Worm (Caenorhabditis elegans): ENCODE results near the gene nhr-234.

Gene nhr-234

DNA sequence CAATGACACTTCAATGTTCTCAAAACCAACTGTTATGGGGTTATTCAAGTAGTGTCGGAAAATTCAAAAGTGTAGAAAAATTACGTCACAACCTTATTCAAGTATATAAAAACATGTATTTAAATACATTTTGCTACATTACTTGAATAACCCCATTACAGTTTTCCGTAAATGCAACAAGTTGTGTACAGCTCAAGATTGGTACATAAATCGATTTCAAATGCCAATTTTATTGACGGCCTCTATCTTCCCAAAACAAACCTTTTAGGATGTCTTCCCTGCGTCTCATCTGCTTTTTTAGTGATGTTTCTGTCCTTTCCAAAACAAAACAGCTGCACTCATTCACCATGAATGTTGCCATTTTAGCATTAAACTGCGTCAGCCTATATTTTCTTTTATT lies 7.1 kb upstream of the nhr-234 start, which contains the start of gene Y38E10A.28:
Y38E10A.28 (plus strand) TSS at position 301 of the 400 bp plus-strand sequence.
- TF ChIP-seq snpc-4 (tag; optimal IDR thresholded peaks at IDR 0.05) (no peak), nfya-1 (tag; optimal IDR thresholded peaks at IDR 0.05; ENCODE audit: insufficient read depth) (no peak), ama-1 (optimal IDR thresholded peaks at IDR 0.05) (no peak)

DNA sequence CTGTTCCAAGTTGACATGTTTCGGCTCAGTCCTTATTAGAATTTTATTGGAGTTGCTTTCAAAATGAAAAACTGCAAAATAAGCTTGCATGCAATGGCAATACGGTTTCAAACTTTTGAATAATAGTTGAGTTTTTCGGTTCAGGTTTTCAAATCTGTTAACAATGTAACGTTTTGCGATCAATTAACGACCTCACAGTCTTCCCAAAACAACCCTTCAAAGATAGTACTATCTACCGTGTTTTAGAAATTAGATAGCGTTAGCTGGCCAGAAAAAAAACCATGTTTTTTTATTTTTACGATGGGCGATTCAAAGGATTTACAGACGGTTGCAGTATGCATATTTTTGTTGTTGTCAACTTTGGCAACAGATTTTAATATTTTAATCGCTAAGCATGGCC lies 5.6 kb upstream of the nhr-234 start, which contains the start of gene Y38E10A.34:
Y38E10A.34 (plus strand) TSS at position 301 of the 400 bp plus-strand sequence.
- no peak for TF ChIP-seq eor-1 (tag; optimal IDR thresholded peaks at IDR 0.05)
- TF ChIP-seq ama-1 (optimal IDR thresholded peaks at IDR 0.05), result no peak
- TF ChIP-seq sea-2 (GFP tag; optimal IDR thresholded peaks at IDR 0.05), result no peak
- no peak for TF ChIP-seq egl-5 (tag; optimal IDR thresholded peaks at IDR 0.05)
- no peak for TF ChIP-seq lin-39 (tag; optimal IDR thresholded peaks at IDR 0.05)
- TF ChIP-seq fos-1 (tag; optimal IDR thresholded peaks at IDR 0.05), result no peak
- TF ChIP-seq nhr-12 (tag; optimal IDR thresholded peaks at IDR 0.05), result no peak
- TF ChIP-seq fkh-10 (GFP tag; optimal IDR thresholded peaks at IDR 0.05), result no peak
- TF ChIP-seq ceh-9 (tag; optimal IDR thresholded peaks at IDR 0.05), result no peak
- no peak for TF ChIP-seq nhr-28 (tag; optimal IDR thresholded peaks at IDR 0.05)
- no peak for TF ChIP-seq nhr-25 (tag; optimal IDR thresholded peaks at IDR 0.05)
- TF ChIP-seq nhr-11 (tag; optimal IDR thresholded peaks at IDR 0.05), result no peak
- TF ChIP-seq aly-2 (tag; optimal IDR thresholded peaks at IDR 0.05), result no peak
- no peak for TF ChIP-seq fkh-2 (tag; optimal IDR thresholded peaks at IDR 0.05)
- no peak for TF ChIP-seq ceh-28 (tag; optimal IDR thresholded peaks at IDR 0.05)
- TF ChIP-seq ztf-4 (tag; optimal IDR thresholded peaks at IDR 0.05), result no peak
- TF ChIP-seq nhr-43 (tag; optimal IDR thresholded peaks at IDR 0.05; ENCODE audit: poor library complexity, severe bottlenecking), result no peak
- no peak for TF ChIP-seq lsy-12 (tag; optimal IDR thresholded peaks at IDR 0.05)

ce11 chrII:12634749-12635318 lies 1.6 kb upstream of the nhr-234 start, which contains the start of gene Y38E10A.17:
Y38E10A.17 (minus strand) TSS chrII:12634799.
- no peak for TF ChIP-seq nhr-76 (tag; optimal IDR thresholded peaks at IDR 0.05)
- peak; percentile 68 for TF ChIP-seq elt-1 (tag; optimal IDR thresholded peaks at IDR 0.05)

DNA sequence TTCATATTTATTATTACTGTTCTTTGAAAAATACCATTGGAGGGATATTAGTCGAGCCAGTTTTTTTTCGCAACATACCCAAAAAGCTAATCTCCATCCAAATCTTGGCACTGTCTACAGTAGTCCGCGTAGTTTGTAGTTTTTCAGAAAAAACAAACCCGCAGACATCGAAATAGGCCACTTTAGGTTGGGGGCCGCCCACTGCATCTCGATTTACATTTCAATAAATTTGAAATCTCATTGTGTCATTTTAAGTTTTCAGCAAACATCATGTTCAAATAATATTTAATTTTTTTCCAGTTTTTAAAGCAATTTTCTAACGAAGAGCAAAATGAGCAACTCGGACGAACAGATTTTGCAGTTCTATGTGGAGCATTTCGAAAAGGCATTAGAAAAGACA lies 3.9 kb downstream of the nhr-234 start, which contains the start of gene nhr-235:
nhr-235 (plus strand) TSS at position 301 of the 400 bp plus-strand sequence.
- TF ChIP-seq fkh-10 (GFP tag; optimal IDR thresholded peaks at IDR 0.05), result no peak
- no peak for TF ChIP-seq nhr-237 (tag; optimal IDR thresholded peaks at IDR 0.05)
- no peak for TF ChIP-seq nhr-23 (tag; optimal IDR thresholded peaks at IDR 0.05)
- no peak for TF ChIP-seq nhr-43 (tag; optimal IDR thresholded peaks at IDR 0.05; ENCODE audit: poor library complexity, severe bottlenecking)

DNA sequence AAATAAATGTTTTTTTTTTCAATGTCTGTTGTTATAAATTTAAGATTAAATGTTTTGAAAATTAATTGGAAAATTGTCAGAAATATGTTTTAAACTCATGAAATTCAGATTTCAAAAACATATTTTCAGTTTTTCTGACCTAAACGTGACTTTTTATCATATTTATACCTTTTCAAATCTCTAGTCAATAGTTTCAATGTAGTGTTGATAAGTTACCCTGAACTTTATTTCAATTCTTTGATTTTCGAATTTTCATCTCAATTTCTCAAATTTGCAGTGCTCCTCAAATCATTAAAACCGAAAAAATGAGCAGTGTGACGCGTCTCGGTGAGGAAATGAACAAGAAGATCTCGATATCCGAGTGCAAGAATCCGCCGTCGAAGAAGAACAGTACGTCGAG lies 18.0 kb downstream of the nhr-234 start, which contains the start of gene rgs-4:
rgs-4 (plus strand) TSS at position 301 of the 400 bp plus-strand sequence.
- no peak for TF ChIP-seq R02D3.7 (tag; optimal IDR thresholded peaks at IDR 0.05)
- no peak for TF ChIP-seq eor-1 (tag; optimal IDR thresholded peaks at IDR 0.05)
- TF ChIP-seq fos-1 (tag; optimal IDR thresholded peaks at IDR 0.05), result no peak
- TF ChIP-seq ceh-82 (tag; optimal IDR thresholded peaks at IDR 0.05), result no peak
- TF ChIP-seq lsy-12 (tag; optimal IDR thresholded peaks at IDR 0.05), result no peak
- TF ChIP-seq egl-5 (tag; optimal IDR thresholded peaks at IDR 0.05), result no peak
- no peak for TF ChIP-seq pha-4 (tag; optimal IDR thresholded peaks at IDR 0.05)
- TF ChIP-seq ztf-11 (tag; optimal IDR thresholded peaks at IDR 0.05), result no peak
- TF ChIP-seq nhr-76 (tag; optimal IDR thresholded peaks at IDR 0.05), result no peak
- no peak for TF ChIP-seq ceh-28 (tag; optimal IDR thresholded peaks at IDR 0.05)

DNA sequence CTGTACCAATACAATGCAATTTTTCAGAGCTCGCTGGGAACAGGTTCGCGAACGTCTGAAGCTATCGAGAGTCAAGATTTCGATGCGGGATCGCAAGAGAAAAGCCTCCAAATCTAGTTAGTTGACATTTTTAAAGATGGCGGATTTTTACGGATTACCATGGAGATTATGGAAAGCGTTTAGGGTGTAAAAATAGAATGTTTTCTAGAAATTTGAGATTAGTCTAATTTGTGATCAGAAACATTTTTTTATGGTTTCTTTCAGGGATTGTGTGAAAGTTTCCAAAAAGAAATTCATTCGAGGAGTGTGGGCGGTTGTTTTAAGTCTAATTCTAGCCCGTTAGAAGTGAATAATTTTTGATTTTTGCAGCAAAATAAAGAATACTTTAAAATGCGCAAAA lies 19.3 kb downstream of the nhr-234 start:
- no peak for TF ChIP-seq pha-4 (tag; optimal IDR thresholded peaks at IDR 0.05)
- no peak for TF ChIP-seq skn-1 (tag; optimal IDR thresholded peaks at IDR 0.05)
- TF ChIP-seq sea-2 (GFP tag; optimal IDR thresholded peaks at IDR 0.05), result no peak
- no peak for TF ChIP-seq eor-1 (tag; optimal IDR thresholded peaks at IDR 0.05)
- no peak for TF ChIP-seq egl-27 (tag; optimal IDR thresholded peaks at IDR 0.05)
- no peak for TF ChIP-seq nhr-67 (tag; optimal IDR thresholded peaks at IDR 0.05)
- TF ChIP-seq jun-1 (tag; optimal IDR thresholded peaks at IDR 0.05), result no peak
- TF ChIP-seq hmg-11 (tag; optimal IDR thresholded peaks at IDR 0.05), result no peak
- no peak for TF ChIP-seq pqm-1 (tag; optimal IDR thresholded peaks at IDR 0.05)
- no peak for TF ChIP-seq snpc-4 (tag; optimal IDR thresholded peaks at IDR 0.05)
- TF ChIP-seq ztf-11 (tag; optimal IDR thresholded peaks at IDR 0.05), result no peak
- no peak for TF ChIP-seq ceh-16 (tag; optimal IDR thresholded peaks at IDR 0.05)
- no peak for TF ChIP-seq nhr-12 (tag; optimal IDR thresholded peaks at IDR 0.05)
- no peak for TF ChIP-seq nhr-25 (tag; optimal IDR thresholded peaks at IDR 0.05)
- TF ChIP-seq nhr-28 (tag; optimal IDR thresholded peaks at IDR 0.05), result no peak
- TF ChIP-seq lin-39 (tag; optimal IDR thresholded peaks at IDR 0.05), result no peak
- no peak for TF ChIP-seq fkh-2 (tag; optimal IDR thresholded peaks at IDR 0.05)
- TF ChIP-seq ama-1 (optimal IDR thresholded peaks at IDR 0.05), result no peak
- no peak for TF ChIP-seq ceh-9 (tag; optimal IDR thresholded peaks at IDR 0.05)
